Fruit fly (Drosophila melanogaster): ENCODE results near the gene bocks.

Gene bocks

dm6 chr3R:9626880-9627401, 36.1 kb upstream of the bocks start, which contains the start of the genes CG9427 and CG8319 (continued):
- TF ChIP-seq Dbx (GFP tag; IDR thresholded peaks at IDR 0.05), result 0 out of 3 replicates have a peak, but pooled peaks have one; percentile 45
- TF ChIP-seq CG10147 (GFP tag; optimal IDR thresholded peaks at IDR 0.05), result peak; percentile 70
- peak; percentile 62 for TF ChIP-seq CG34376 (GFP tag; optimal IDR thresholded peaks at IDR 0.05)
- TF ChIP-seq CG16779 (GFP tag; IDR thresholded peaks at IDR 0.05), result no peak
- peak; percentile 43 for TF ChIP-seq tx (GFP tag; optimal IDR thresholded peaks at IDR 0.05)
- no peak for TF ChIP-seq CG15073 (GFP tag; optimal IDR thresholded peaks at IDR 0.05)
- 0 out of 3 replicates have a peak, but pooled peaks have one; percentile 22 for TF ChIP-seq ken (GFP tag; IDR thresholded peaks at IDR 0.05)
- TF ChIP-seq CG18011 (GFP tag; optimal IDR thresholded peaks at IDR 0.05), result peak; percentile 33
- TF ChIP-seq pan (optimal IDR thresholded peaks at IDR 0.05), result no peak
- TF ChIP-seq pan (GFP tag; optimal IDR thresholded peaks at IDR 0.05 in 1 of 2, IDR thresholded peaks at IDR 0.05 in 1 of 2), result peak in 1 of 2 experiments; percentile 9
- peak; percentile 13 for TF ChIP-seq Sin3A (optimal IDR thresholded peaks at IDR 0.05)
- TF ChIP-seq CG14965 (GFP tag; optimal IDR thresholded peaks at IDR 0.05; ENCODE audit: borderline replicate concordance), result no peak
- no peak for TF ChIP-seq D19B (GFP tag; optimal IDR thresholded peaks at IDR 0.05)
- no peak for TF ChIP-seq wdn (GFP tag; IDR thresholded peaks at IDR 0.05)
- no peak for TF ChIP-seq CG8765 (GFP tag; IDR thresholded peaks at IDR 0.05)
- TF ChIP-seq CG6791 (GFP tag; IDR thresholded peaks at IDR 0.05; ENCODE audit: partially characterized antibody), result peak; percentile 73; the same call in 2 of the 3 replicates
- no peak for TF ChIP-seq CG30431 (GFP tag; optimal IDR thresholded peaks at IDR 0.05)
- TF ChIP-seq CG12219 (GFP tag; optimal IDR thresholded peaks at IDR 0.05), result no peak
- TF ChIP-seq cas (GFP tag; IDR thresholded peaks at IDR 0.05), result no peak
- no peak for TF ChIP-seq CG10565 (GFP tag; optimal IDR thresholded peaks at IDR 0.05)
- no peak for TF ChIP-seq so (GFP tag; IDR thresholded peaks at IDR 0.05)
- peak; percentile 47 for TF ChIP-seq CG9609 (GFP tag; optimal IDR thresholded peaks at IDR 0.05)
- TF ChIP-seq ash1 (GFP tag; optimal IDR thresholded peaks at IDR 0.05), result no peak
- no peak for TF ChIP-seq CG1024 (GFP tag; IDR thresholded peaks at IDR 0.05)
- peak; percentile 74 for TF ChIP-seq amos (GFP tag; IDR thresholded peaks at IDR 0.05; ENCODE audit: partially characterized antibody)
- peak; percentile 39 for TF ChIP-seq CG18599 (GFP tag; optimal IDR thresholded peaks at IDR 0.05)
- peak; percentile 50 for TF ChIP-seq Nf-YB (GFP tag; optimal IDR thresholded peaks at IDR 0.05)
- peak; percentile 60; the same call in 1 of the 3 replicates for TF ChIP-seq ci (GFP tag; IDR thresholded peaks at IDR 0.05)
- TF ChIP-seq dati (GFP tag; IDR thresholded peaks at IDR 0.05), result no peak
- peak; percentile 76 for TF ChIP-seq CG8924 (tag; optimal IDR thresholded peaks at IDR 0.05)
- peak; percentile 59 for TF ChIP-seq gsb-n (tag; optimal IDR thresholded peaks at IDR 0.05)
- TF ChIP-seq chif (GFP tag; optimal IDR thresholded peaks at IDR 0.05), result peak; percentile 40 to 63

- TF ChIP-seq CG4404 (GFP tag; IDR thresholded peaks at IDR 0.05) (no peak), CG1832 (GFP tag; optimal IDR thresholded peaks at IDR 0.05) (no peak), prd (optimal IDR thresholded peaks at IDR 0.05) (no peak), prd (GFP tag; IDR thresholded peaks at IDR 0.05) (no peak), CG5245 (GFP tag; optimal IDR thresholded peaks at IDR 0.05) (no peak), BtbVII (GFP tag; optimal IDR thresholded peaks at IDR 0.05) (no peak), CG14860 (GFP tag; IDR thresholded peaks at IDR 0.05; ENCODE audit: partially characterized antibody) (no peak), Med (GFP tag) (peak; percentile 57), Spps (tag; optimal IDR thresholded peaks at IDR 0.05) (no peak), chinmo (GFP tag; IDR thresholded peaks at IDR 0.05; ENCODE audit: partially characterized antibody) (peak; percentile 84), CG13894 (tag; optimal IDR thresholded peaks at IDR 0.05) (peak; percentile 31), HLHmδ (GFP tag; optimal IDR thresholded peaks at IDR 0.05) (no peak), CG42726 (GFP tag; IDR thresholded peaks at IDR 0.05; ENCODE audit: partially characterized antibody) (0 out of 2 replicates have a peak, but pooled peaks have one; percentile 35), CG13287 (GFP tag; IDR thresholded peaks at IDR 0.05; ENCODE audit: partially characterized antibody) (peak; percentile 9; the same call in 1 of the 2 replicates), insv (GFP tag; optimal IDR thresholded peaks at IDR 0.05) (no peak), CG6813 (GFP tag; optimal IDR thresholded peaks at IDR 0.05) (no peak), CG10267 (tag; optimal IDR thresholded peaks at IDR 0.05) (no peak), CG17385 (GFP tag; optimal IDR thresholded peaks at IDR 0.05) (no peak), sima (GFP tag; optimal IDR thresholded peaks at IDR 0.05) (no peak), gro (GFP tag; optimal IDR thresholded peaks at IDR 0.05) (no peak)
Measured at dm6 chr3R:9626266-9626665, 35.5 kb upstream of the bocks start.

Measured in whole organism, embryonic.